Fruit fly (Drosophila melanogaster): ENCODE data around the gene CG8329.

DNA sequence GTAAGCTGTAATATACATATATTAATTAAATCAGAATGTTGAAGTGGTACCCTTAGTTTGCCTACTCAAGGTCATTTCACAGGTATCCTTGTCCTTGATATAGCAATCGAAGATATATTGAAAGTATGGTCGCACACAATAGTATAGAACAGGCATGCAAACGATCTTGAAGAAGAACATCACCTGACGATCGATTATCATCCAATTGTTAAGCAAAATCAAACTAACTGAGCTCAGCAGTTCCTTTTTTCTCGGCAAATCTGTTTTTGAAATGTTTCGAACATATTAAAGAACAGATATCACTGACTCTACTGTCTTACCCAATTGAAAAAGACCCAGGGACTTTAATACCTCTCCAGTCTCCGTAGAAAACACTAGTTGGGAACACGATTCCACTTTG lies 9.5 kb upstream of the CG8329 start, which contains the start of gene Cyp40:
- TF ChIP-seq Myc (optimal IDR thresholded peaks at IDR 0.05) (no peak), psq (optimal IDR thresholded peaks at IDR 0.05) (no peak), insv (optimal IDR thresholded peaks at IDR 0.05) (no peak), h (optimal IDR thresholded peaks at IDR 0.05) (no peak)

Measured in Kc167 (cell line).